Worm (Caenorhabditis elegans): Measurements from ENCODE around the gene ceh-7.

DNA sequence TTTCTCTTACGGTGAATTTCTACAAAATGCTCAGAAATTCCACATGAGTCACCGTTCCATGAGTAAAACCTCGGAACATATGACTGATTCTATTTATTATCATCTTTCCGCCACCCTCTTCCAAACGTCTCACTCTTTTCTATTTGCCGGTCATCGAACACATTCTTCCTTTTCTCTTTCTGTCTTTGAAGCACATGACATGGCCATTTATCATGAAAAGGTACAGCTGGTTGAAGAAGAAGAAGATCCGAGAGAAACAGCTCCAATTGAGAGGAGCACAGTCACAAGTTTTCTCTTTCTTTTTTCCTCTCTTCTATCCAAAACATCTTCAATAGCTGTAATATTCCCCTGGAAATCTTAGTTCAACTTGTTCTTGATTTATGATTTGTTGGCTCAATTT lies 3.4 kb upstream of the ceh-7 start, which contains the start of gene cup-16:
- TF ChIP-seq egl-27 (tag; optimal IDR thresholded peaks at IDR 0.05) (no peak), nhr-77 (tag; optimal IDR thresholded peaks at IDR 0.05) (no peak), grh-1 (GFP tag; IDR thresholded peaks at IDR 0.05) (no peak), ceh-82 (tag; optimal IDR thresholded peaks at IDR 0.05) (no peak), unc-86 (tag; optimal IDR thresholded peaks at IDR 0.05) (no peak)
